Fruit fly (Drosophila melanogaster): ENCODE data around the gene CG44006.

CG44006 gene

dm6 chr3L:18070050-18070449, at the start of gene CG44006:
TSS of gene CG44006 (minus strand) at chr3L:18070150.
- TF ChIP-seq psq (optimal IDR thresholded peaks at IDR 0.05) (no peak), Dll (optimal IDR thresholded peaks at IDR 0.05) (no peak)

DNA sequence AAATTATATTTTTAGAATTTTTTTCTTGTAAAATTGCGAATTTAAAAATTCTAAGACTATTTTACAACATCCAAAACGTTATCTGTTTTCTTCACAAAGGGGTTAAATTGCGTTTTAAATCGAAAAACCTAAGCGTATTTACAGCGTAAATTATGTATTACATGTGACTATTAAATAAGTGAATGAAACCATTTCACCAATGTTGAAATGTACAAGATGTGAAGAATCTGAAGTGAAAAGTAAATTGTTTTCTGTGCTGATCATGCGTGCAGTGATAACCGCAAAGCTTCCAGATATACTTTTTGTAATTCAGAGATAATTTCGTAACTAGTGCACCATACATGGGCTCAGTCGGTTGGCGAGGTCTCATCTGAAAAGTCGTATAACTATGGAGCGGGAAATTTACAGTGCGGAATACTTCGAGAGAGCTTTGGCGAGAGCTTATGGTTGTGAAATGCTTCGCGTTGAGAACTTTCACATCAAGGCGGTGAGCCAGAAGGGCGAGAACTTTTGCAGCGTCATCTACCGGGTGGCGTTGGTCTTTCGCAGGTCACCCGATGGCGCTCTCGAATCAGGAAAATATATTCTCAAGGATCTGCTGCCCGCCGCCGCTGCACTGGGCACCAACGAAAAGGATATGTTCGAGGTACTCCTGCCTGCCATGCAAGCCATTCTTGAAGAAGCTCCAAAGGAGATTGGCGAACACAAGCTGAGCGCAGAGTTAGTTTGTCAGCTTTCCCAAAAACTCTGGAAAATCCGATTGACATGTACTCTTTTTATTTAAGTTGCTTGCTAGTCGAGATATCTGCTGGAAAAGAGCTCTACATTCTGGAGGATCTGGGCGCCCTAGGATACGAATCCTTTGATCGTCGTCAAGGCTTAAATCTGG, 44.3 kb upstream of the CG44006 start:
- TF ChIP-seq CG8478 (optimal IDR thresholded peaks at IDR 0.05) (no peak), pan (optimal IDR thresholded peaks at IDR 0.05) (no peak), Dll (optimal IDR thresholded peaks at IDR 0.05) (no peak), usp (GFP tag; optimal IDR thresholded peaks at IDR 0.05) (no peak), psq (optimal IDR thresholded peaks at IDR 0.05) (no peak), EcR (GFP tag; optimal IDR thresholded peaks at IDR 0.05) (no peak)

DNA sequence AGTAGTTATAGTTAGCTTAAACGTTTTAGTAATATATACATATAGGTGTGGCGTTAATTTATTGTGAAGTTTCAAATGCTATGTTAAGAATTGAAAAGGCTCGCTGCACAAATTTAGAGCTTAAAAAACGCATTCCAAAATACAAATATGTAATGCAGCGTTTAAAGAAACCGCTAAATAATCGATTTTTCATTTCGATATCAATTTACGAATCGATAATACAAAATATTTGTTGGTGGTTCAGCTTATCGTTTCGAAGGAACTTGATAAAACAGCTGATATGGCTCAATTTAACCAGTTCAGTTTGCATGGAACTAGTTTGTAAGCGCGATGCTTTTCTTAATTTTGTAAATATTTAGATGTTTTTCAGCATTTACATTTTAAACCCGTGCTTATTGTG, 42.7 kb upstream of the CG44006 start, which contains the start of the genes CG32195 and CG7341:
CG32195 (plus strand) TSS at position 291 of the 400 bp plus-strand sequence.
CG7341 (plus strand) TSS at position 291 of the 400 bp plus-strand sequence.
- TF ChIP-seq usp (GFP tag; optimal IDR thresholded peaks at IDR 0.05) (no peak), Dll (optimal IDR thresholded peaks at IDR 0.05) (no peak), EcR (GFP tag; optimal IDR thresholded peaks at IDR 0.05) (no peak), pan (optimal IDR thresholded peaks at IDR 0.05) (no peak), CG8478 (optimal IDR thresholded peaks at IDR 0.05) (no peak), psq (optimal IDR thresholded peaks at IDR 0.05) (no peak)

DNA sequence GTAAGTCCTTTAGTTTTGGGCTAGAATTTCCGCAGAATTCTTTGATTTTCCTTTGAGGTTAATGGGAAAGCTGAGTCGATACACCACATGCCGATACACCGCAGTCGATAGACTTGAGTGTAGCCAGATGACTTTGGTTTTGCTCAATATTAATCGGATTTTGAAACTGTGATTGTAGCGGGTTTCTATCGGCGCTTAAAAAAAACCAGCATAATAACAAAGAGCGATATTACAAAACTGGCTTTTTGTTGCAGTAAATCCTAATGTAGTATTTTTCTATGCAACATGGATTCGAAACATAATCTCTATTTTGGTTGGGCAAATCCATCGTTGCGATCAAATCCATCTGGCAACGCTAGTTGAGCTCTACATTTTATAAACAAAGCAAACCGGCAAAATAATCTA, 39.5 kb upstream of the CG44006 start, which contains the start of the genes Polr3D and mus304:
Polr3D (minus strand) TSS at position 116 of the 405 bp plus-strand sequence.
mus304 (plus strand) TSS at position 356 of the 405 bp plus-strand sequence.
- no peak for TF ChIP-seq pan (optimal IDR thresholded peaks at IDR 0.05)
- no peak for TF ChIP-seq Dll (optimal IDR thresholded peaks at IDR 0.05)

dm6 chr3L:18106021-18106944, 36.3 kb upstream of the CG44006 start, which contains the start of the genes CG13698 and mRpS26:
TSS of gene CG13698 (minus strand) at chr3L:18106149.
TSS of gene mRpS26 (plus strand) at chr3L:18106579.
- TF ChIP-seq Dll (optimal IDR thresholded peaks at IDR 0.05) (no peak), usp (GFP tag; optimal IDR thresholded peaks at IDR 0.05) (no peak), CG8478 (optimal IDR thresholded peaks at IDR 0.05) (no peak), EcR (GFP tag; optimal IDR thresholded peaks at IDR 0.05) (no peak), psq (optimal IDR thresholded peaks at IDR 0.05) (no peak)

- TF ChIP-seq psq (optimal IDR thresholded peaks at IDR 0.05) (no peak), usp (GFP tag; optimal IDR thresholded peaks at IDR 0.05) (no peak), EcR (GFP tag; optimal IDR thresholded peaks at IDR 0.05) (no peak), Dll (optimal IDR thresholded peaks at IDR 0.05) (no peak), pan (optimal IDR thresholded peaks at IDR 0.05) (no peak), CG8478 (optimal IDR thresholded peaks at IDR 0.05) (no peak)
Measured at dm6 chr3L:18105343-18106020, 35.5 kb upstream of the CG44006 start.

DNA sequence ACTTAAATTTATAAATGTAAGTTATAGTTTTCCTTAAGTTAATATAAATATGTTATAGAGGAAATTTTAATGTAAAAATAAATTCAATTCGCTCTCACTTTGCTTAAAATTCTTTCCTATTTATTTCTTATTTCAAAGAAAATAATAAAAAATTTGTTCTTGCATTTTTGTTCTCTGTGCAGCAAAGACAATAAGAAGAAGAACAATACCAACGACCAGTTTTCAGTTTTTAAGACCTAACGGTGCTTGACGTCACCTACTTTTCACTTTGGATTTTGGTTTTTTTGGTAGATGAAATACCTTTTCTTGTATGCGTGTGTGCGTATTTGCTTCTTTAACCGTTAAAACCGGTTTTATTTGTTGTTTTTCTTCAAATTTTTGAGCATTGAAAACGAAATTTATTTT, 32.2 kb upstream of the CG44006 start:
- no peak for TF ChIP-seq Dll (optimal IDR thresholded peaks at IDR 0.05)

DNA sequence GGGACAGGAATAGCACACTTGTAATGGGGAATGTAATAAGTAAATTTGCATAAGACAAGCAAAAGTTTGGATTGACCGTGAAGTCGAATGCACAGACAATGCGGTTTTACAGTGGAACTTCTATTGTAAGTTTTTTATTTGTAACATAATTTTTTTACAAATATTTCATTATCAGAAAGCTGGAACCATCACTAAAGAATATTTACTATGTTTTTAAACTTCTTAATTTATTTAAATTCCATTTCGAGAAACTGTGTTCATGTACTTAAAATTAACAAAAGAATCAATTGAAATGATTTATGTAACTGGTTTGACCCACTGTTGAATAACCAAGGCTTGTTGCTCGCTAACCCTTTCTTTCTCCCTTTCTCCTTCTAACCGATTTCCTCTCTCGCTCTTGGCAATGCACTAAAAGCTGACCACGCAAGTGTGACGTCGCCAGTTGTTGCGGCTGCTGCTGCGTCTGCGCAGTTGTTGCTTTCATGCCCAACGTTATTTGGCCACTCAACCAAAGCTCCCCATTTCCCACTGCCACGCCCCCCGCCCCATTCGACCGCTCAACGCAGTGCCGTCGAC, 31.6 kb upstream of the CG44006 start:
- TF ChIP-seq EcR (GFP tag; optimal IDR thresholded peaks at IDR 0.05): no peak
- TF ChIP-seq pan (optimal IDR thresholded peaks at IDR 0.05): no peak
- no peak for TF ChIP-seq CG8478 (optimal IDR thresholded peaks at IDR 0.05)
- no peak for TF ChIP-seq usp (GFP tag; optimal IDR thresholded peaks at IDR 0.05)
- TF ChIP-seq Dll (optimal IDR thresholded peaks at IDR 0.05): no peak
- TF ChIP-seq psq (optimal IDR thresholded peaks at IDR 0.05): no peak

DNA sequence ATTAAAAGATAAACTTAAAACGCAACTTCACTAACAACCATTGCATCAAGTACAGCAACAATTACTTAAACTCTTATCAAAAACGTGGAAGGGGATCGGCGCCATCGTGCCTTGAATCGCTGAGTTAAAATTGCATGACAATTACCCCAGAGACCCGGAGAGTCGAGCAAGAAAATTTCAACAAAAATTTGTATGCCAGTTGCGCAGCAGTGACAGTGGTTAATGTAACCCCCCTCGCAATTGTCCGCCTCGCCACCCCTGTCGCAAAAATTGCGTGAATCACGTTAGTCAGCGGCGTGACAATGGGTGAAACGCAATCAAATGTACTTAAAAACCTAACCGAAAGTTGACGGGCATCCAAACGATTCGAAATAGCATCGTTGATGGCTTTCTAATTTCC, 29.8 kb upstream of the CG44006 start:
- TF ChIP-seq usp (GFP tag; optimal IDR thresholded peaks at IDR 0.05): no peak
- TF ChIP-seq psq (optimal IDR thresholded peaks at IDR 0.05): no peak
- no peak for TF ChIP-seq EcR (GFP tag; optimal IDR thresholded peaks at IDR 0.05)
- no peak for TF ChIP-seq Dll (optimal IDR thresholded peaks at IDR 0.05)
- TF ChIP-seq pan (optimal IDR thresholded peaks at IDR 0.05): no peak
- no peak for TF ChIP-seq CG8478 (optimal IDR thresholded peaks at IDR 0.05)

DNA sequence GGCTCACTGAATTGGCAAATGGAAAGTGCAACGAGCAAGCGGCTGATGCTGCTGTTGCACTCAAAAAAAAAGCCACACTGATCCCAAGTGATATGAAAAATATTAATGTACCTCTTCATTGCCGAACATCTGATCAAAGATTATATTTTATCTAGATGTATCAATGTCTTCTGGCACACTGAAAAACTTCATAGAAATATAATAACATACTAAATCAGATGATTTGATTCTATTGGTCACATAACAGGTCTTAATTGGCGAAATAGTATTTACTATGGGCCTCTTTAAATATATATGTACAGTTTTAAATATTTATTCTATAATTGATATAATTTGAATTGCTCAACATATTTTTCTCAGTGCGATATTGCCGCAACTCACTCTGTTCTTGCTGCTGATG, 26.8 kb upstream of the CG44006 start:
- TF ChIP-seq EcR (GFP tag; optimal IDR thresholded peaks at IDR 0.05) (no peak), Dll (optimal IDR thresholded peaks at IDR 0.05) (no peak)

DNA sequence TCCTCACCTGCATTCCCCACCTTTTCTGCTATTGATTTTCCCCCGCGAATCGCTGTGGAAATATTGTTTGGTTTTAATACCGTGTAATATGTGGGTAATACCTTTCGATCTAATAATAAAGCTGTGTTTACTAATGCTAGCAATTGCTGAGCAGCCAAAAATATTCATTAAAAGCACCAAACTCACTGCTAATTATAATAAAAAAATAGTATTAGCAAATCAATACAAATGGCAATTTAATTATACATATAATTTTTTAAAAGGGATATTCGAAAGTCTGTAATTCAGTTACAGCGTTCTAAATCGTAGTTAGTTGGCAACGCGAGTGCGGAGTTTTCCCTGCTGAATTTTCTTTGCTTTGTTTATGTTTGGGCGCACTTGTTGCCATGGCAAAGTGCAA, 23.9 kb upstream of the CG44006 start:
- no peak for TF ChIP-seq CG8478 (optimal IDR thresholded peaks at IDR 0.05)
- no peak for TF ChIP-seq psq (optimal IDR thresholded peaks at IDR 0.05)
- no peak for TF ChIP-seq pan (optimal IDR thresholded peaks at IDR 0.05)
- TF ChIP-seq EcR (GFP tag; optimal IDR thresholded peaks at IDR 0.05): no peak
- no peak for TF ChIP-seq usp (GFP tag; optimal IDR thresholded peaks at IDR 0.05)
- no peak for TF ChIP-seq Dll (optimal IDR thresholded peaks at IDR 0.05)

Measured in whole organism.